Worm (Caenorhabditis elegans): ENCODE results near the gene C50F7.3.

ce11 chrIV:7706805-7707204 is 25.3 kb upstream of the C50F7.3 start, which contains the start of gene F33D4.4:
- no peak for TF ChIP-seq snpc-4 (tag; optimal IDR thresholded peaks at IDR 0.05)
- no peak for TF ChIP-seq sptf-1 (tag; optimal IDR thresholded peaks at IDR 0.05)
- no peak for TF ChIP-seq mls-2 (tag; optimal IDR thresholded peaks at IDR 0.05)
- no peak for TF ChIP-seq nhr-12 (tag; optimal IDR thresholded peaks at IDR 0.05)
- no peak for TF ChIP-seq blmp-1 (tag; optimal IDR thresholded peaks at IDR 0.05)
- TF ChIP-seq nhr-237 (tag; optimal IDR thresholded peaks at IDR 0.05), result no peak
- TF ChIP-seq nhr-28 (tag; optimal IDR thresholded peaks at IDR 0.05), result no peak
- no peak for TF ChIP-seq mep-1 (tag; optimal IDR thresholded peaks at IDR 0.05)

Measured in whole organism, mixed stage, embryonic.